Fruit fly (Drosophila melanogaster) whole organism, embryonic: ENCODE data around the gene CG7402.

Source experiments
- B-H1 ChIP-seq: fragments of 200-800 bp; sonication (Bioruptor generic); IDR thresholded peaks from 3 replicates; pipeline ENCODE4 v1.3.6; 2022; ENCODE audit warnings: missing biosample characterization, missing genetic modification characterization
- Bgb ChIP-seq: fragments of 200-800 bp; sonication (Bioruptor generic); IDR thresholded peaks from 2 replicates; pipeline ENCODE4 v1.3.6; 2022; ENCODE audit warnings: missing biosample characterization, missing genetic modification characterization; ENCODE audit not compliant: partially characterized antibody
- CG10274 ChIP-seq: fragments of 200-800 bp; sonication (Bioruptor generic); optimal IDR thresholded peaks from 3 replicates; lab custom pipeline; 2017; ENCODE audit warnings: missing biosample characterization, mild to moderate bottlenecking, missing genetic modification characterization
- CG10543 ChIP-seq: fragments of 200-800 bp; sonication (Bioruptor generic); optimal IDR thresholded peaks from 3 replicates; lab custom pipeline; 2017; ENCODE audit warnings: missing biosample characterization, mild to moderate bottlenecking, missing genetic modification characterization, moderate library complexity
- CG11560 ChIP-seq: fragments of 200-800 bp; sonication (Bioruptor generic); IDR thresholded peaks from 3 replicates; pipeline ENCODE4 v1.3.6; 2022; ENCODE audit warnings: missing biosample characterization, missing genetic modification characterization
- CG12391 ChIP-seq: fragments of 200-800 bp; sonication (Bioruptor generic); optimal IDR thresholded peaks from 3 replicates; lab custom pipeline; 2018; ENCODE audit warnings: missing biosample characterization, mild to moderate bottlenecking, missing genetic modification characterization, moderate library complexity
- CG15696 ChIP-seq: fragments of 200-800 bp; sonication (Bioruptor generic); optimal IDR thresholded peaks from 2 replicates; lab custom pipeline; 2019; ENCODE audit warnings: missing biosample characterization, mild to moderate bottlenecking, missing genetic modification characterization, moderate library complexity
- CG1603 ChIP-seq: fragments of 200-800 bp; sonication (Bioruptor generic); optimal IDR thresholded peaks from 2 replicates; lab custom pipeline; 2019; ENCODE audit warnings: missing biosample characterization, mild to moderate bottlenecking, missing genetic modification characterization, moderate library complexity
- CG16813 ChIP-seq: fragments of 200-800 bp; sonication (Bioruptor generic); IDR thresholded peaks from 3 replicates; pipeline ENCODE4 v1.3.6; 2022; ENCODE audit warnings: missing biosample characterization, missing genetic modification characterization; ENCODE audit not compliant: partially characterized antibody
- CG1832 ChIP-seq: fragments of 200-800 bp; sonication (Bioruptor generic); optimal IDR thresholded peaks from 2 replicates; lab custom pipeline; 2017; ENCODE audit warnings: missing biosample characterization, mild to moderate bottlenecking, missing genetic modification characterization, inconsistent platforms
- CG2712 ChIP-seq: fragments of 200-800 bp; optimal IDR thresholded peaks from 3 replicates; lab custom pipeline; 2019; ENCODE audit warnings: missing biosample characterization, mild to moderate bottlenecking, missing genetic modification characterization, moderate library complexity
- CG30020 ChIP-seq: fragments of 200-800 bp; optimal IDR thresholded peaks from 2 replicates; lab custom pipeline; 2019; ENCODE audit warnings: missing biosample characterization, mild to moderate bottlenecking, missing genetic modification characterization, moderate library complexity
- CG31388 ChIP-seq: fragments of 200-800 bp; sonication (Bioruptor generic); optimal IDR thresholded peaks from 2 replicates; lab custom pipeline; 2016; ENCODE audit warnings: missing biosample characterization, missing genetic modification characterization
- CG31441 ChIP-seq: fragments of 200-800 bp; sonication (Bioruptor generic); IDR thresholded peaks from 2 replicates; pipeline ENCODE4 v1.3.6; 2022; ENCODE audit warnings: missing biosample characterization, missing genetic modification characterization
- CG3281 ChIP-seq: fragments of 200-800 bp; sonication (Bioruptor generic); optimal IDR thresholded peaks from 3 replicates; lab custom pipeline; 2017; ENCODE audit warnings: missing biosample characterization, mild to moderate bottlenecking, missing genetic modification characterization
- CG33557 ChIP-seq: fragments of 200-800 bp; sonication (Bioruptor generic); optimal IDR thresholded peaks from 2 replicates; lab custom pipeline; 2019; ENCODE audit warnings: missing biosample characterization, mild to moderate bottlenecking, missing genetic modification characterization, moderate library complexity
- CG34422 ChIP-seq: fragments of 200-800 bp; sonication (Bioruptor generic); IDR thresholded peaks from 3 replicates; pipeline ENCODE4 v1.3.6; 2022; ENCODE audit warnings: missing biosample characterization, missing genetic modification characterization
- CG6791 ChIP-seq: fragments of 200-800 bp; sonication (Bioruptor generic); IDR thresholded peaks from 3 replicates; pipeline ENCODE4 v1.3.6; 2022; ENCODE audit warnings: missing biosample characterization, missing genetic modification characterization; ENCODE audit not compliant: partially characterized antibody
- CG7271 ChIP-seq: fragments of 200-800 bp; sonication (Bioruptor generic); optimal IDR thresholded peaks from 2 replicates; lab custom pipeline; 2018; ENCODE audit warnings: missing biosample characterization, mild to moderate bottlenecking, missing genetic modification characterization, moderate library complexity
- CG7928 ChIP-seq: fragments of 200-800 bp; sonication (Bioruptor generic); optimal IDR thresholded peaks from 2 replicates; lab custom pipeline; 2017; ENCODE audit warnings: missing biosample characterization, mild to moderate bottlenecking, missing genetic modification characterization
- CG8290 ChIP-seq, 3 experiments: fragments of 200-800 bp; sonication (Bioruptor generic); optimal IDR thresholded peaks; 2 replicates each; lab custom pipeline; 2016 to 2019; ENCODE audit warnings: missing biosample characterization in 3 of 3, missing genetic modification characterization in 3 of 3, mild to moderate bottlenecking in 2 of 3, moderate library complexity in 1 of 3
- CG8478 ChIP-seq: fragments of >200 bp; optimal IDR thresholded peaks from 2 replicates; lab custom pipeline; 2018
- CG9797 ChIP-seq: fragments of 200-800 bp; sonication (Bioruptor generic); optimal IDR thresholded peaks from 3 replicates; lab custom pipeline; 2018; ENCODE audit warnings: missing biosample characterization, mild to moderate bottlenecking, missing genetic modification characterization
- CHES-1-like ChIP-seq: fragments of 200-800 bp; sonication (Bioruptor generic); optimal IDR thresholded peaks from 2 replicates; lab custom pipeline; 2016; ENCODE audit warnings: missing biosample characterization, missing genetic modification characterization
- D19A ChIP-seq: fragments of 200-800 bp; optimal IDR thresholded peaks from 3 replicates; lab custom pipeline; 2019; ENCODE audit warnings: missing biosample characterization, mild to moderate bottlenecking, missing genetic modification characterization, moderate library complexity
- HHEX ChIP-seq: fragments of 200-800 bp; sonication (Bioruptor generic); optimal IDR thresholded peaks from 3 replicates; lab custom pipeline; 2017; ENCODE audit warnings: missing biosample characterization, mild to moderate bottlenecking, missing genetic modification characterization, missing genetic modification reagents
- HmgZ ChIP-seq: fragments of 200-800 bp; sonication (Bioruptor generic); optimal IDR thresholded peaks from 2 replicates; lab custom pipeline; 2018; ENCODE audit warnings: missing biosample characterization, mild to moderate bottlenecking, missing genetic modification characterization
- MBD-R2 ChIP-seq: fragments of 200-800 bp; sonication (Bioruptor generic); IDR thresholded peaks from 2 replicates; pipeline ENCODE4 v1.3.6; 2022; ENCODE audit warnings: missing biosample characterization, missing genetic modification characterization
- Myb ChIP-seq: fragments of 200-800 bp; sonication (Bioruptor generic); optimal IDR thresholded peaks from 2 replicates; lab custom pipeline; 2016; ENCODE audit warnings: missing biosample characterization, missing genetic modification characterization
- NFAT ChIP-seq: fragments of 200-800 bp; sonication (Bioruptor generic); IDR thresholded peaks from 2 replicates; pipeline ENCODE4 v1.3.6; 2022; ENCODE audit warnings: missing biosample characterization, missing genetic modification characterization
- Oli ChIP-seq: fragments of 200-800 bp; sonication (Bioruptor generic); optimal IDR thresholded peaks from 2 replicates; lab custom pipeline; 2018; ENCODE audit warnings: missing biosample characterization, mild to moderate bottlenecking, missing genetic modification characterization, moderate library complexity
- Rfx ChIP-seq: fragments of 200-800 bp; sonication (Bioruptor generic); IDR thresholded peaks from 2 replicates; pipeline ENCODE4 v1.3.6; 2022; ENCODE audit warnings: missing biosample characterization, missing genetic modification characterization
- YL-1 ChIP-seq: fragments of 200-800 bp; sonication (Bioruptor generic); optimal IDR thresholded peaks from 3 replicates; lab custom pipeline; 2017; ENCODE audit warnings: missing biosample characterization, mild to moderate bottlenecking, missing genetic modification characterization
- cg ChIP-seq: fragments of 200-800 bp; sonication (Bioruptor generic); optimal IDR thresholded peaks from 3 replicates; lab custom pipeline; 2019; ENCODE audit warnings: missing biosample characterization, mild to moderate bottlenecking, missing genetic modification characterization, moderate library complexity
- crc ChIP-seq: fragments of 200-800 bp; sonication (Bioruptor generic); optimal IDR thresholded peaks from 2 replicates; lab custom pipeline; 2016; ENCODE audit warnings: missing biosample characterization, missing genetic modification characterization
- fd64A ChIP-seq: fragments of 200-800 bp; sonication (Bioruptor generic); optimal IDR thresholded peaks from 3 replicates; lab custom pipeline; 2018; ENCODE audit warnings: missing biosample characterization, mild to moderate bottlenecking, missing genetic modification characterization
- ftz-f1 ChIP-seq: fragments of 200-800 bp; sonication (Bioruptor generic); optimal IDR thresholded peaks from 2 replicates; lab custom pipeline; 2016; ENCODE audit warnings: missing biosample characterization, missing genetic modification characterization
- gce ChIP-seq: fragments of 200-800 bp; sonication (Bioruptor generic); IDR thresholded peaks from 3 replicates; pipeline ENCODE4 v1.3.6; 2022; ENCODE audit warnings: missing biosample characterization, missing genetic modification characterization
- gcm ChIP-seq: fragments of 200-800 bp; sonication (Bioruptor generic); optimal IDR thresholded peaks from 2 replicates; lab custom pipeline; 2019; ENCODE audit warnings: missing biosample characterization, mild to moderate bottlenecking, missing genetic modification characterization, moderate library complexity
- kni ChIP-seq: fragments of 200-800 bp; sonication (Bioruptor generic); optimal IDR thresholded peaks from 3 replicates; lab custom pipeline; 2017; ENCODE audit warnings: mild to moderate bottlenecking, missing biosample characterization, missing genetic modification reagents, missing genetic modification characterization
- onecut ChIP-seq: fragments of 200-800 bp; sonication (Bioruptor generic); IDR thresholded peaks from 2 replicates; pipeline ENCODE4 v1.3.6; 2022; ENCODE audit warnings: missing biosample characterization, missing genetic modification characterization
- otp ChIP-seq: fragments of 200-800 bp; sonication (Bioruptor generic); IDR thresholded peaks from 3 replicates; pipeline ENCODE4, ENCODE4 v1.3.6; 2022; ENCODE audit warnings: missing biosample characterization, missing genetic modification characterization
- row ChIP-seq: fragments of 200-800 bp; sonication (Bioruptor generic); IDR thresholded peaks from 3 replicates; pipeline ENCODE4 v1.3.6; 2022; ENCODE audit warnings: missing biosample characterization, missing genetic modification characterization
- sisA ChIP-seq: fragments of 200-800 bp; sonication (Bioruptor generic); IDR thresholded peaks from 2 replicates; pipeline ENCODE4 v1.3.6; 2022; ENCODE audit warnings: missing biosample characterization, missing genetic modification characterization
- sr ChIP-seq: fragments of 200-800 bp; sonication (Bioruptor generic); IDR thresholded peaks from 3 replicates; pipeline ENCODE4 v1.3.6; 2022; ENCODE audit warnings: missing biosample characterization, missing genetic modification characterization
- stwl ChIP-seq: fragments of 200-800 bp; sonication (Bioruptor generic); optimal IDR thresholded peaks from 3 replicates; lab custom pipeline; 2018; ENCODE audit warnings: missing biosample characterization, mild to moderate bottlenecking, missing genetic modification characterization, moderate library complexity
- vvl ChIP-seq: fragments of 200-800 bp; sonication (Bioruptor generic); IDR thresholded peaks from 2 replicates; pipeline ENCODE4 v1.3.6; 2022; ENCODE audit warnings: missing biosample characterization, missing genetic modification characterization
- wek ChIP-seq: fragments of 200-800 bp; sonication (Bioruptor generic); optimal IDR thresholded peaks from 3 replicates; lab custom pipeline; 2018; ENCODE audit warnings: missing biosample characterization, mild to moderate bottlenecking, missing genetic modification characterization, moderate library complexity

CG7402 gene

DNA sequence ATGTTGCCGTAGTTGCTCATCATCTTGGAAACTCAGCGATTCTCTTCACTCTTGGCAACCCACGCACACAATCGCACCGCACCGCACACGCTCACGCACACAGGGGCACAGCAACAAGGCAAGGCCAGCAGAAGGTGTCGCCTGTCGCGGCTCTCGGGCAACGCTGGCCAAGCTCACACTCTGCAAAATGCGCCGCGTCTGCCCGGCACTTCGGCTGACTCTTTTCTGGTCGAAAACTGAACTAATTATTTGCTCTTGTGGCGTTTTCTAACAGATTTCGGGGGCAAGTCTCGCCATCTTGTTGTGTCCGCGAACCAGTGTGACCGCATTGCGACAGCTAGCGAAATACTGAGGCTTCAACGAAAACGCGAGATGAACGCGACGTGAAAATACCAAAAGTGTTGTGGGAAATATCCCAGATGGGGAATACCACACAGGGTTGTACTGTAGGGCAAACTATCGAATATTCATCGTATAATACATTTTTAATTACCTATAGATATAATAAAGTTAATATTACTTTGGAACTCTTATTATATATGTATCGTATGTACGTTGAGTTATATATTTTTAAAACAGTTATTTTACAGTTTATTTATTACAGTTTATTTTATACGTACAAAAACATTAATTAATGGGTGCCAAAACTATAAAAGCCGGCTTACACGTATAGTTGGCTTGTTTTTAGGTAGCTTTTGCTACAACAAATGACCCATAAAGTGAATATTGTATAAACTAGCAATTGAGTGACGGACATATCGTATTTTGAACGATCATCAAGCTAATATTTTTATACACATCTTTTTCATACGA, 41.1 kb upstream of the CG7402 start, which contains the start of the genes MED19 and CG7430 (continued):
- peak; percentile 20 for TF ChIP-seq gcm (GFP tag; lab: Kevin White, UChicago)
- TF ChIP-seq CG34422 (GFP tag; lab: Robert Waterston, UW): peak; percentile 60; the same call in 1 of the 3 replicates
- peak; percentile 62 for TF ChIP-seq CG7928 (GFP tag; lab: Kevin White, UChicago)
- TF ChIP-seq CG7271 (tag; lab: Kevin White, UChicago): peak; percentile 51
- TF ChIP-seq YL-1 (GFP tag; lab: Kevin White, UChicago): peak; percentile 90
- TF ChIP-seq CG30020 (tag; lab: Kevin White, UChicago): peak; percentile 36
- peak; percentile 61 for TF ChIP-seq CG1603 (tag; lab: Kevin White, UChicago)
- TF ChIP-seq CG31441 (GFP tag; lab: Robert Waterston, UW): peak; percentile 43
- TF ChIP-seq row (GFP tag; lab: Robert Waterston, UW): peak; percentile 72
- peak; percentile 94 for TF ChIP-seq CG11560 (tag; lab: Robert Waterston, UW)
- TF ChIP-seq CG8478 (lab: Kevin White, UChicago): peak; percentile 63
- peak; percentile 22 for TF ChIP-seq CG12391 (tag; lab: Kevin White, UChicago)
- TF ChIP-seq D19A: no peak
- TF ChIP-seq sr: peak; percentile 65; the same call in 2 of the 3 replicates
- peak; percentile 50 for TF ChIP-seq CG3281 (GFP tag; lab: Kevin White, UChicago)
- peak; percentile 55 for TF ChIP-seq NFAT (GFP tag; lab: Robert Waterston, UW)
- TF ChIP-seq CG31388 (GFP tag; lab: Kevin White, UChicago): no peak
- peak; percentile 96 for TF ChIP-seq ftz-f1 (GFP tag; lab: Kevin White, UChicago)
- peak; percentile 2 for TF ChIP-seq HHEX (GFP tag; lab: Kevin White, UChicago)
- TF ChIP-seq stwl (tag; lab: Kevin White, UChicago): peak; percentile 36
- peak; percentile 49 for TF ChIP-seq CG16813 (GFP tag; lab: Robert Waterston, UW)
- no peak for TF ChIP-seq CG10274
- no peak for TF ChIP-seq otp (GFP tag; lab: Robert Waterston, UW)
- peak; percentile 20; the same call in 1 of the 2 replicates for TF ChIP-seq vvl (GFP tag; lab: Robert Waterston, UW)
- TF ChIP-seq Myb: no peak
- peak; percentile 16 for TF ChIP-seq wek (GFP tag; lab: Kevin White, UChicago)
- TF ChIP-seq CG1832 (GFP tag; lab: Kevin White, UChicago): no peak
- peak; percentile 63 for TF ChIP-seq CHES-1-like
- TF ChIP-seq gce (GFP tag; lab: Robert Waterston, UW): no peak
- TF ChIP-seq CG8290 (GFP tag; optimal IDR thresholded peaks at IDR 0.05; lab: Kevin White, UChicago): peak; percentile 11
- TF ChIP-seq CG8290 (tag; optimal IDR thresholded peaks at IDR 0.05; lab: Kevin White, UChicago): peak in 1 of 2 experiments; percentile 68
- no peak for TF ChIP-seq sisA (GFP tag; lab: Robert Waterston, UW)
- TF ChIP-seq Oli (tag; lab: Kevin White, UChicago): no peak
- peak; percentile 30 for TF ChIP-seq CG10543 (GFP tag; lab: Kevin White, UChicago)
- TF ChIP-seq Rfx: peak; percentile 26
- peak; percentile 26 for TF ChIP-seq CG2712 (tag; lab: Kevin White, UChicago)
- TF ChIP-seq onecut (GFP tag; lab: Robert Waterston, UW): no peak
- peak; percentile 21 for TF ChIP-seq CG33557 (GFP tag; lab: Kevin White, UChicago)
- peak; percentile 63 for TF ChIP-seq Bgb
- no peak for TF ChIP-seq crc
- TF ChIP-seq B-H1 (GFP tag; lab: Robert Waterston, UW): no peak
- peak; percentile 88 for TF ChIP-seq CG9797 (GFP tag; lab: Kevin White, UChicago)
- TF ChIP-seq fd64A (GFP tag; lab: Kevin White, UChicago): peak; percentile 56
- TF ChIP-seq MBD-R2 (GFP tag; lab: Robert Waterston, UW): peak; percentile 42; the same call in 1 of the 2 replicates
- TF ChIP-seq HmgZ (tag; lab: Kevin White, UChicago): peak; percentile 38
- peak; percentile 95 for TF ChIP-seq cg (GFP tag; lab: Kevin White, UChicago)
- no peak for TF ChIP-seq kni (GFP tag; lab: Kevin White, UChicago)
- TF ChIP-seq CG15696: no peak
- peak; percentile 66 for TF ChIP-seq CG6791 (GFP tag; lab: Robert Waterston, UW)
